Worm (Caenorhabditis elegans) whole organism, mixed stage, embryonic: Measurements from ENCODE around the gene Y48C3A.14.

ENCODE experiments used
- M03D4.4 ChIP-seq: sonication (generic microtip); optimal IDR thresholded peaks from 2 replicates; lab custom pipeline; 2017; ENCODE audit warnings: mild to moderate bottlenecking, missing genetic modification characterization, missing compliant biosample characterization
- blmp-1 ChIP-seq: fragments of 150-350 bp; optimal IDR thresholded peaks from 2 replicates; lab custom pipeline; 2014; ENCODE audit warnings: missing biosample characterization, missing genetic modification characterization
- ceh-39 ChIP-seq: fragments of 150-350 bp; optimal IDR thresholded peaks from 2 replicates; lab custom pipeline; 2014; ENCODE audit warnings: missing biosample characterization, missing genetic modification characterization
- ceh-43 ChIP-seq: fragments of 200-800 bp; sonication (Bioruptor generic); optimal IDR thresholded peaks from 2 replicates; lab custom pipeline; 2018; ENCODE audit warnings: mild to moderate bottlenecking, missing genetic modification characterization, moderate library complexity, missing compliant biosample characterization
- ceh-83 ChIP-seq: fragments of 200-800 bp; sonication (Bioruptor generic); optimal IDR thresholded peaks from 2 replicates; lab custom pipeline; 2018; ENCODE audit warnings: mild to moderate bottlenecking, missing genetic modification characterization, missing compliant biosample characterization
- ces-1 ChIP-seq: fragments of 150-350 bp; optimal IDR thresholded peaks from 2 replicates; lab custom pipeline; 2014; ENCODE audit warnings: missing biosample characterization, missing genetic modification reagents, missing genetic modification characterization
- cnd-1 ChIP-seq: fragments of 200-800 bp; sonication (Bioruptor generic); optimal IDR thresholded peaks from 2 replicates; lab custom pipeline; 2018; ENCODE audit warnings: mild to moderate bottlenecking, missing genetic modification characterization, missing compliant biosample characterization
- drap-1 ChIP-seq: fragments of 200-800 bp; sonication (Bioruptor generic); optimal IDR thresholded peaks from 3 replicates; lab custom pipeline; 2018; ENCODE audit warnings: mild to moderate bottlenecking, missing genetic modification characterization, missing compliant biosample characterization
- elt-1 ChIP-seq: sonication (generic microtip); optimal IDR thresholded peaks from 2 replicates; lab custom pipeline; 2017; ENCODE audit warnings: missing genetic modification characterization, mild to moderate bottlenecking, missing compliant biosample characterization, antibody characterized with exemption, moderate library complexity, borderline replicate concordance; ENCODE audit not compliant: insufficient read depth
- elt-3 ChIP-seq: fragments of 150-350 bp; optimal IDR thresholded peaks from 2 replicates; lab custom pipeline; 2014; ENCODE audit warnings: missing biosample characterization, missing genetic modification characterization
- flh-1 ChIP-seq: fragments of 200-800 bp; sonication (Bioruptor generic); optimal IDR thresholded peaks from 2 replicates; lab custom pipeline; 2018; ENCODE audit warnings: mild to moderate bottlenecking, missing genetic modification characterization, moderate library complexity, missing compliant biosample characterization
- ham-2 ChIP-seq: fragments of 200-800 bp; sonication (Bioruptor generic); optimal IDR thresholded peaks from 2 replicates; lab custom pipeline; 2018; ENCODE audit warnings: mild to moderate bottlenecking, missing genetic modification characterization, missing compliant biosample characterization
- hlh-1 ChIP-seq: fragments of 150-350 bp; optimal IDR thresholded peaks from 2 replicates; lab custom pipeline; 2014; ENCODE audit warnings: missing biosample characterization, missing genetic modification reagents, missing genetic modification characterization
- lin-13 ChIP-seq: fragments of 150-350 bp; optimal IDR thresholded peaks from 2 replicates; lab custom pipeline; 2014; ENCODE audit warnings: missing biosample characterization, missing genetic modification characterization
- lin-32 ChIP-seq: fragments of 200-800 bp; sonication (Bioruptor generic); optimal IDR thresholded peaks from 2 replicates; lab custom pipeline; 2018; ENCODE audit warnings: mild to moderate bottlenecking, missing genetic modification characterization, missing compliant biosample characterization
- lsy-2 ChIP-seq: fragments of 150-350 bp; optimal IDR thresholded peaks from 2 replicates; lab custom pipeline; 2014; ENCODE audit warnings: missing biosample characterization, missing genetic modification characterization
- mab-5 ChIP-seq: fragments of 150-350 bp; optimal IDR thresholded peaks from 2 replicates; lab custom pipeline; 2014; ENCODE audit warnings: missing biosample characterization, missing genetic modification characterization
- mep-1 ChIP-seq: fragments of 150-350 bp; optimal IDR thresholded peaks from 2 replicates; lab custom pipeline; 2017; ENCODE audit warnings: missing biosample characterization, missing genetic modification reagents, missing genetic modification characterization, inconsistent platforms
- mls-2 ChIP-seq: sonication (generic microtip); optimal IDR thresholded peaks from 2 replicates; lab custom pipeline; 2016; ENCODE audit warnings: mild to moderate bottlenecking, missing genetic modification characterization, moderate library complexity, missing compliant biosample characterization
- nhr-12 ChIP-seq: fragments of 150-350 bp; optimal IDR thresholded peaks from 2 replicates; lab custom pipeline; 2014; ENCODE audit warnings: missing biosample characterization, missing genetic modification characterization
- nhr-2 ChIP-seq: fragments of 150-350 bp; optimal IDR thresholded peaks from 2 replicates; lab custom pipeline; 2014; ENCODE audit warnings: missing biosample characterization, missing genetic modification characterization
- nhr-237 ChIP-seq: fragments of 150-350 bp; optimal IDR thresholded peaks from 2 replicates; lab custom pipeline; 2014; ENCODE audit warnings: missing biosample characterization, missing genetic modification characterization
- nhr-28 ChIP-seq: fragments of 150-350 bp; optimal IDR thresholded peaks from 2 replicates; lab custom pipeline; 2014; ENCODE audit warnings: missing biosample characterization, missing genetic modification characterization
- pha-4 ChIP-seq: fragments of 150-350 bp; optimal IDR thresholded peaks from 2 replicates; lab custom pipeline; 2018; ENCODE audit warnings: missing biosample characterization, missing genetic modification reagents, missing genetic modification characterization
- sem-2 ChIP-seq: fragments of 200-800 bp; sonication (Bioruptor generic); optimal IDR thresholded peaks from 2 replicates; lab custom pipeline; 2018; ENCODE audit warnings: mild to moderate bottlenecking, missing genetic modification characterization, missing compliant biosample characterization
- snpc-4 ChIP-seq: fragments of 150-350 bp; optimal IDR thresholded peaks from 2 replicates; lab custom pipeline; 2014; ENCODE audit warnings: missing biosample characterization, missing genetic modification characterization
- sptf-1 ChIP-seq: sonication (generic microtip); optimal IDR thresholded peaks from 2 replicates; lab custom pipeline; 2017; ENCODE audit warnings: mild to moderate bottlenecking, missing genetic modification characterization, moderate library complexity, missing compliant biosample characterization
- tbx-8 ChIP-seq: fragments of 200-800 bp; sonication (Bioruptor generic); optimal IDR thresholded peaks from 2 replicates; lab custom pipeline; 2018; ENCODE audit warnings: mild to moderate bottlenecking, missing genetic modification characterization, moderate library complexity, missing compliant biosample characterization
- unc-62 ChIP-seq: fragments of 150-350 bp; optimal IDR thresholded peaks from 2 replicates; lab custom pipeline; 2014; ENCODE audit warnings: missing biosample characterization, missing genetic modification reagents, missing genetic modification characterization
- zip-8 ChIP-seq: fragments of 150-350 bp; optimal IDR thresholded peaks from 2 replicates; lab custom pipeline; 2014; ENCODE audit warnings: missing biosample characterization, missing genetic modification characterization

The Y48C3A.14 gene

ce11 chrII:13369231-13369630 lies 20.3 kb upstream of the Y48C3A.14 start, which contains the start of gene Y48C3A.20:
Y48C3A.20 (plus strand) TSS chrII:13369607.
- TF ChIP-seq sem-2 (GFP tag; lab: Kevin White, UChicago) (no peak), tbx-8 (no peak), mls-2 (no peak), blmp-1 (tag; lab: Kevin White, UChicago) (no peak), nhr-237 (tag; lab: Kevin White, UChicago) (peak; percentile 57), pha-4 (tag; lab: Kevin White, UChicago) (peak; percentile 71), lsy-2 (tag; lab: Kevin White, UChicago) (peak; percentile 42), nhr-12 (tag; lab: Kevin White, UChicago) (no peak), sptf-1 (peak; percentile 19), ces-1 (GFP tag; lab: Kevin White, UChicago) (peak; percentile 83), ham-2 (GFP tag; lab: Kevin White, UChicago) (no peak), hlh-1 (tag; lab: Kevin White, UChicago) (no peak), nhr-28 (no peak), nhr-2 (tag; lab: Kevin White, UChicago) (no peak), unc-62 (GFP tag; lab: Kevin White, UChicago) (no peak), lin-13 (peak; percentile 73), mep-1 (tag; lab: Kevin White, UChicago) (peak; percentile 52), cnd-1 (tag; lab: Kevin White, UChicago) (no peak), ceh-39 (tag; lab: Kevin White, UChicago) (peak; percentile 16)

ce11 chrII:13376112-13376511 lies 13.4 kb upstream of the Y48C3A.14 start, which contains the start of gene Y48C3A.12:
Y48C3A.12 (plus strand) TSS chrII:13376412.
- TF ChIP-seq zip-8 (tag; lab: Kevin White, UChicago) = no peak
- TF ChIP-seq flh-1 (GFP tag; lab: Kevin White, UChicago) = no peak
- TF ChIP-seq M03D4.4 = no peak
- no peak for TF ChIP-seq snpc-4 (tag; lab: Kevin White, UChicago)
- no peak for TF ChIP-seq mab-5 (tag; lab: Kevin White, UChicago)
- TF ChIP-seq cnd-1 (tag; lab: Kevin White, UChicago) = no peak
- no peak for TF ChIP-seq ceh-83
- TF ChIP-seq elt-1 (tag; lab: Kevin White, UChicago) = no peak
- no peak for TF ChIP-seq ham-2 (GFP tag; lab: Kevin White, UChicago)
- TF ChIP-seq ceh-43 (GFP tag; lab: Kevin White, UChicago) = no peak
- no peak for TF ChIP-seq mls-2
- no peak for TF ChIP-seq nhr-2 (tag; lab: Kevin White, UChicago)
- TF ChIP-seq lsy-2 (tag; lab: Kevin White, UChicago) = no peak

- no peak for TF ChIP-seq elt-3 (tag; lab: Kevin White, UChicago)
- TF ChIP-seq nhr-2 (tag; lab: Kevin White, UChicago) = no peak
- no peak for TF ChIP-seq ceh-39 (tag; lab: Kevin White, UChicago)
- no peak for TF ChIP-seq flh-1 (GFP tag; lab: Kevin White, UChicago)
- no peak for TF ChIP-seq ham-2 (GFP tag; lab: Kevin White, UChicago)
- TF ChIP-seq, all 35 proteins: peak for 0
Measured at ce11 chrII:13383061-13383460, 6.5 kb upstream of the Y48C3A.14 start.

- TF ChIP-seq mab-5 (tag; lab: Kevin White, UChicago) = no peak
- TF ChIP-seq snpc-4 (tag; lab: Kevin White, UChicago) = no peak
- no peak for TF ChIP-seq sem-2 (GFP tag; lab: Kevin White, UChicago)
- no peak for TF ChIP-seq blmp-1 (tag; lab: Kevin White, UChicago)
- no peak for TF ChIP-seq pha-4 (tag; lab: Kevin White, UChicago)
- no peak for TF ChIP-seq sptf-1
- TF ChIP-seq ces-1 (GFP tag; lab: Kevin White, UChicago) = no peak
- no peak for TF ChIP-seq M03D4.4
- no peak for TF ChIP-seq lin-32 (GFP tag; lab: Kevin White, UChicago)
- no peak for TF ChIP-seq tbx-8
Measured at ce11 chrII:13401549-13401948, 12.0 kb downstream of the Y48C3A.14 start.

- no peak for TF ChIP-seq drap-1
- TF ChIP-seq ceh-43 (GFP tag; lab: Kevin White, UChicago) = no peak
- no peak for TF ChIP-seq elt-1 (tag; lab: Kevin White, UChicago)
- TF ChIP-seq sptf-1 = no peak
Measured at ce11 chrII:13402680-13403079, 13.1 kb downstream of the Y48C3A.14 start, which contains the start of gene pinn-4. pinn-4 (plus strand) TSS chrII:13402980.
